Fruit fly (Drosophila melanogaster): Measurements from ENCODE around the gene CG8927.

The CG8927 gene

dm6 chr3R:16231385-16232307 is 50.8 kb downstream of the CG8927 start (continued):
- TF ChIP-seq CG31365 (tag; optimal IDR thresholded peaks at IDR 0.05) (peak; percentile 19), dpn (GFP tag; optimal IDR thresholded peaks at IDR 0.05) (peak; percentile 72 to 75), pros (GFP tag; optimal IDR thresholded peaks at IDR 0.05) (peak; percentile 71), sima (GFP tag; optimal IDR thresholded peaks at IDR 0.05) (peak; percentile 64), zfh1 (GFP tag; IDR thresholded peaks at IDR 0.05) (no peak), caup (GFP tag; optimal IDR thresholded peaks at IDR 0.05; ENCODE audit: severe bottlenecking) (peak; percentile 64), CG13123 (GFP tag; optimal IDR thresholded peaks at IDR 0.05) (peak; percentile 29), BEAF-32 (GFP tag; optimal IDR thresholded peaks at IDR 0.05) (no peak), CG16813 (GFP tag; IDR thresholded peaks at IDR 0.05; ENCODE audit: partially characterized antibody) (no peak), CG7357 (GFP tag; IDR thresholded peaks at IDR 0.05) (peak; percentile 65; the same call in 1 of the 3 replicates), CG3407 (GFP tag; optimal IDR thresholded peaks at IDR 0.05) (peak; percentile 38), CG12104 (GFP tag; optimal IDR thresholded peaks at IDR 0.05) (peak; percentile 53), CG10274 (GFP tag; optimal IDR thresholded peaks at IDR 0.05) (peak; percentile 58), Mes4 (GFP tag; optimal IDR thresholded peaks at IDR 0.05) (peak; percentile 66), CkIIα-i1 (GFP tag; IDR thresholded peaks at IDR 0.05) (no peak), gsb-n (tag; optimal IDR thresholded peaks at IDR 0.05) (peak; percentile 52), CG9437 (GFP tag; optimal IDR thresholded peaks at IDR 0.05) (peak; percentile 81), Atf3 (GFP tag; optimal IDR thresholded peaks at IDR 0.05) (peak; percentile 70), dati (GFP tag; IDR thresholded peaks at IDR 0.05) (no peak), NfI (GFP tag; optimal IDR thresholded peaks at IDR 0.05) (peak; percentile 50), wek (GFP tag; optimal IDR thresholded peaks at IDR 0.05) (no peak), CG14667 (GFP tag; IDR thresholded peaks at IDR 0.05) (no peak), CrebB (tag; optimal IDR thresholded peaks at IDR 0.05) (no peak), sisA (GFP tag; IDR thresholded peaks at IDR 0.05) (no peak), rib (GFP tag; IDR thresholded peaks at IDR 0.05) (no peak), CG2199 (GFP tag; IDR thresholded peaks at IDR 0.05) (no peak), Pdp1 (GFP tag; optimal IDR thresholded peaks at IDR 0.05) (peak; percentile 60 to 81), klu (GFP tag; IDR thresholded peaks at IDR 0.05) (no peak), C15 (GFP tag; IDR thresholded peaks at IDR 0.05) (no peak), pita (GFP tag; optimal IDR thresholded peaks at IDR 0.05) (no peak), CG30020 (tag; optimal IDR thresholded peaks at IDR 0.05) (peak; percentile 25), CG14441 (GFP tag; IDR thresholded peaks at IDR 0.05) (no peak), Dip3 (GFP tag; optimal IDR thresholded peaks at IDR 0.05) (peak; percentile 68), Six4 (GFP tag; optimal IDR thresholded peaks at IDR 0.05) (peak; percentile 53), CG2120 (GFP tag; optimal IDR thresholded peaks at IDR 0.05) (peak; percentile 75), CG11085 (GFP tag; IDR thresholded peaks at IDR 0.05) (no peak), MESR4 (GFP tag; optimal IDR thresholded peaks at IDR 0.05) (no peak), CG2889 (GFP tag; IDR thresholded peaks at IDR 0.05) (no peak), lov (optimal IDR thresholded peaks at IDR 0.05) (no peak), lov (GFP tag; IDR thresholded peaks at IDR 0.05) (no peak), chif (GFP tag; optimal IDR thresholded peaks at IDR 0.05) (peak; percentile 73 to 79), Hmx (GFP tag; optimal IDR thresholded peaks at IDR 0.05) (no peak), fru (optimal IDR thresholded peaks at IDR 0.05) (no peak), BtbVII (GFP tag; optimal IDR thresholded peaks at IDR 0.05) (peak; percentile 70), ems (GFP tag; optimal IDR thresholded peaks at IDR 0.05) (peak; percentile 49), slou (GFP tag; optimal IDR thresholded peaks at IDR 0.05) (no peak), Aef1 (GFP tag; IDR thresholded peaks at IDR 0.05) (no peak), CG14965 (GFP tag; optimal IDR thresholded peaks at IDR 0.05; ENCODE audit: borderline replicate concordance) (no peak), Sry-δ (GFP tag; optimal IDR thresholded peaks at IDR 0.05) (no peak), trh (GFP tag; optimal IDR thresholded peaks at IDR 0.05) (peak; percentile 8)
